Worm (Caenorhabditis elegans) whole organism, L3 larva: ENCODE results near the gene gsto-2.
A peak's percentile ranks its signal among the peaks of the same experiment; 100 is the strongest.

Experiments
- R02D3.7 ChIP-seq: fragments of 150-350 bp; optimal IDR thresholded peaks from 2 replicates; lab custom pipeline; 2014; ENCODE audit warnings: missing biosample characterization, missing genetic modification characterization
- ZK546.5 ChIP-seq: sonication (generic microtip); optimal IDR thresholded peaks from 2 replicates; lab custom pipeline; 2017; ENCODE audit warnings: missing biosample characterization, missing genetic modification characterization
- aly-2 ChIP-seq: fragments of 150-350 bp; optimal IDR thresholded peaks from 2 replicates; lab custom pipeline; 2014; ENCODE audit warnings: missing biosample characterization, missing genetic modification characterization
- ama-1 ChIP-seq: fragments of 150-350 bp; optimal IDR thresholded peaks from 2 replicates; lab custom pipeline; 2018
- ceh-16 ChIP-seq: sonication (generic microtip); optimal IDR thresholded peaks from 2 replicates; lab custom pipeline; 2017; ENCODE audit warnings: missing biosample characterization, missing genetic modification characterization
- ceh-28 ChIP-seq: fragments of 150-350 bp; optimal IDR thresholded peaks from 2 replicates; lab custom pipeline; 2014; ENCODE audit warnings: missing biosample characterization, missing genetic modification reagents, missing genetic modification characterization
- daf-12 ChIP-seq: fragments of 150-350 bp; optimal IDR thresholded peaks from 2 replicates; lab custom pipeline; 2014; ENCODE audit warnings: missing biosample characterization, missing genetic modification reagents, missing genetic modification characterization
- egl-27 ChIP-seq: sonication (generic microtip); optimal IDR thresholded peaks from 4 replicates; lab custom pipeline; 2017; ENCODE audit warnings: missing biosample characterization, missing genetic modification reagents, missing genetic modification characterization
- egl-5 ChIP-seq: fragments of 150-350 bp; optimal IDR thresholded peaks from 2 replicates; lab custom pipeline; 2017; ENCODE audit warnings: missing biosample characterization, missing genetic modification reagents, missing genetic modification characterization, inconsistent platforms
- elt-1 ChIP-seq: fragments of 150-350 bp; optimal IDR thresholded peaks from 2 replicates; lab custom pipeline; 2014; ENCODE audit warnings: missing biosample characterization, missing genetic modification characterization
- elt-2 ChIP-seq: sonication (generic microtip); optimal IDR thresholded peaks from 2 replicates; lab custom pipeline; 2016; ENCODE audit warnings: missing genetic modification reagents, mild to moderate bottlenecking, missing genetic modification characterization, missing compliant biosample characterization
- elt-3 ChIP-seq, 3 experiments: fragments of 150-350 bp in 1 of 3; sonication (generic microtip) in 2 of 3; optimal IDR thresholded peaks; 2 replicates in 2 of 3; 4 replicates in 1 of 3; lab custom pipeline; 2014 to 2017; ENCODE audit warnings: missing biosample characterization in 3 of 3, missing genetic modification characterization in 3 of 3
- hmg-11 ChIP-seq: sonication (generic microtip); optimal IDR thresholded peaks from 2 replicates; lab custom pipeline; 2016; ENCODE audit warnings: missing genetic modification characterization, missing compliant biosample characterization
- lsy-12 ChIP-seq: sonication (generic microtip); optimal IDR thresholded peaks from 2 replicates; lab custom pipeline; 2016; ENCODE audit warnings: mild to moderate bottlenecking, missing genetic modification characterization, missing compliant biosample characterization
- nfya-1 ChIP-seq: sonication (generic microtip); optimal IDR thresholded peaks from 2 replicates; lab custom pipeline; 2017; ENCODE audit warnings: missing genetic modification characterization, mild to moderate bottlenecking, missing compliant biosample characterization, antibody characterized with exemption, moderate library complexity; ENCODE audit not compliant: insufficient read depth
- nhr-11 ChIP-seq: fragments of 150-350 bp; optimal IDR thresholded peaks from 2 replicates; lab custom pipeline; 2014; ENCODE audit warnings: missing biosample characterization, missing genetic modification characterization
- nhr-23 ChIP-seq: fragments of 150-350 bp; optimal IDR thresholded peaks from 2 replicates; lab custom pipeline; 2014; ENCODE audit warnings: missing biosample characterization, missing genetic modification reagents, missing genetic modification characterization
- nhr-237 ChIP-seq: fragments of 150-350 bp; optimal IDR thresholded peaks from 2 replicates; lab custom pipeline; 2014; ENCODE audit warnings: missing biosample characterization, missing genetic modification characterization
- nhr-25 ChIP-seq: sonication (generic microtip); optimal IDR thresholded peaks from 2 replicates; lab custom pipeline; 2017; ENCODE audit warnings: missing biosample characterization, missing genetic modification characterization
- nhr-43 ChIP-seq: sonication (generic microtip); optimal IDR thresholded peaks from 2 replicates; lab custom pipeline; 2016; ENCODE audit warnings: mild to moderate bottlenecking, missing genetic modification characterization, missing compliant biosample characterization; ENCODE audit not compliant: poor library complexity, severe bottlenecking
- nhr-76 ChIP-seq: fragments of 150-350 bp; sonication (generic microtip); optimal IDR thresholded peaks from 5 replicates; lab custom pipeline; 2014; ENCODE audit warnings: missing biosample characterization, missing genetic modification characterization
- nhr-77 ChIP-seq: fragments of 150-350 bp; optimal IDR thresholded peaks from 2 replicates; lab custom pipeline; 2014; ENCODE audit warnings: missing biosample characterization, missing genetic modification characterization
- skn-1 ChIP-seq: fragments of 150-350 bp; optimal IDR thresholded peaks from 2 replicates; lab custom pipeline; 2014; ENCODE audit warnings: missing biosample characterization, missing genetic modification characterization
- snpc-4 ChIP-seq: fragments of 150-350 bp; optimal IDR thresholded peaks from 2 replicates; lab custom pipeline; 2014; ENCODE audit warnings: missing biosample characterization, missing genetic modification characterization
- unc-39 ChIP-seq: sonication (generic microtip); optimal IDR thresholded peaks from 4 replicates; lab custom pipeline; 2017; ENCODE audit warnings: missing biosample characterization, missing genetic modification characterization
- ztf-11 ChIP-seq: fragments of 150-350 bp; optimal IDR thresholded peaks from 2 replicates; lab custom pipeline; 2014; ENCODE audit warnings: missing biosample characterization, missing genetic modification characterization

Gene gsto-2

ce11 chrIII:8573301-8573700 lies 18.7 kb downstream of the gsto-2 start:
- TF ChIP-seq ceh-16 (tag; lab: Kevin White, UChicago), result no peak
- no peak for TF ChIP-seq nfya-1 (tag; lab: Kevin White, UChicago)
- TF ChIP-seq ztf-11 (tag; lab: Kevin White, UChicago), result no peak
- no peak for TF ChIP-seq elt-3 (tag; optimal IDR thresholded peaks at IDR 0.05; lab: Kevin White, UChicago)
- TF ChIP-seq R02D3.7 (tag; lab: Kevin White, UChicago), result no peak
- TF ChIP-seq lsy-12, result no peak
- TF ChIP-seq ceh-28 (tag; lab: Kevin White, UChicago), result no peak
- TF ChIP-seq egl-5, result no peak
- no peak for TF ChIP-seq skn-1 (tag; lab: Kevin White, UChicago)

ce11 chrIII:8573869-8574268 lies 19.3 kb downstream of the gsto-2 start:
- TF ChIP-seq snpc-4 (tag; lab: Kevin White, UChicago) (no peak), elt-1 (peak; percentile 96), nhr-23 (tag; lab: Kevin White, UChicago) (peak; percentile 67)

ce11 chrIII:8574299-8574698 lies 19.7 kb downstream of the gsto-2 start:
- TF ChIP-seq nhr-23 (tag; lab: Kevin White, UChicago) (peak; percentile 19), ZK546.5 (tag; lab: Kevin White, UChicago) (no peak)

- TF ChIP-seq nhr-23 (tag; lab: Kevin White, UChicago) (peak; percentile 93), daf-12 (tag; lab: Kevin White, UChicago) (no peak), elt-1 (peak; percentile 51), snpc-4 (tag; lab: Kevin White, UChicago) (peak; percentile 71)
Observed at ce11 chrIII:8575359-8576101, 21.0 kb downstream of the gsto-2 start.

ce11 chrIII:8577534-8577933 lies 23.0 kb downstream of the gsto-2 start:
- TF ChIP-seq nhr-11 (tag; lab: Kevin White, UChicago) (no peak), nhr-23 (tag; lab: Kevin White, UChicago) (peak; percentile 7), nhr-25 (tag; lab: Kevin White, UChicago) (peak; percentile 64), elt-1 (peak; percentile 97)

ce11 chrIII:8578381-8578780 lies 23.8 kb downstream of the gsto-2 start:
- TF ChIP-seq nhr-43 (tag; lab: Kevin White, UChicago) (no peak), elt-2 (tag; lab: Kevin White, UChicago) (no peak), unc-39 (tag; lab: Kevin White, UChicago) (no peak), elt-1 (peak; percentile 80), nhr-76 (tag; lab: Kevin White, UChicago) (no peak), ama-1 (no peak), egl-27 (tag; lab: Kevin White, UChicago) (no peak), nhr-23 (tag; lab: Kevin White, UChicago) (no peak), R02D3.7 (tag; lab: Kevin White, UChicago) (no peak), ceh-28 (tag; lab: Kevin White, UChicago) (no peak), nhr-77 (tag; lab: Kevin White, UChicago) (no peak), nhr-25 (tag; lab: Kevin White, UChicago) (peak; percentile 10), aly-2 (tag; lab: Kevin White, UChicago) (no peak)

- TF ChIP-seq nhr-237 (tag; lab: Kevin White, UChicago), result no peak
- TF ChIP-seq nhr-23 (tag; lab: Kevin White, UChicago), result peak; percentile 11
- TF ChIP-seq hmg-11 (tag; lab: Kevin White, UChicago), result no peak
- TF ChIP-seq nhr-25 (tag; lab: Kevin White, UChicago), result peak; percentile 83
Observed at ce11 chrIII:8579367-8579766, 24.8 kb downstream of the gsto-2 start.
